Fruit fly (Drosophila melanogaster): Measurements from ENCODE around the gene MED30.

DNA sequence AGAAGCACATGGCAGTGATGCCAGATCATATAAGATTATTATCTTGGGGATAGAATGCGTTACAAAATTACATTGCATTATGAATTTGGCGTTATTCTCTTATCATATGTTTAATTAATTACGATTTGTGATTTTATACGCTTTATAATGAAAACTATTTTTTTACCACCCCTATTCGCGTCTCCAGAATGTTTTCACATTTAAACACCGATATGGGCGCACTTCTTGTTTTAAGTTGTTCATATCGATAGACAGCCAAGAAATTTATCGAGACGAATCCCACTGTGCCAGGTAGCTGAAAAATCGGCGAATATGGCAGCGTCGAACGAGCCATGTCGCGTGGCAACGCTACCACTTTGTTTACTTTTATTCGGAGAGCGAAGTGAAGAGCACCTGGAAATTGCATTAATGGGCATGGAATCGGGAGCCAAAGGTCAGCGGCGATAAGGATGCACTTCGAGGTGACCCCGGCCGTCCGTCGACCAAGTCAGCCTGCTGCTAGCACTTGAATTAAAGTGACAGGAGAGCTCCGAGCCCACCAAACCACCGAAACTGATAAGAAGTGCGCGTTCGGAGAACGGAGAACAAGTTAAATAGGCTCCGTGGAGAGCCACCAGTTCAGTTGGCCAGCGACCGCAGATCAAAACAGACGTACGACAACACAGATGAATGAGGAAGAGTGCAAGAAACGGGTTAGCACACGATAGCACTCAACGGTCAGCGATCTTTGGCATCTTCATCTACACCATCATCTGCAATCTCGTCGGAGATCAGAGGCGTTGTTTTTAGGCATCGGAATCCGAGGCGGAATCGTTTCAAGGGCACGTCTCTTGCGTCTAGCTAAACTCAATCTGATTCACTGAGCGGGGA lies 5.5 kb downstream of the MED30 start, which contains the start of gene Gale:
- TF ChIP-seq ttk (optimal IDR thresholded peaks at IDR 0.05) = no peak
- TF ChIP-seq Myc (optimal IDR thresholded peaks at IDR 0.05) = no peak
